Worm (Caenorhabditis elegans): ENCODE data around the gene F36D4.1.

ce11 chrV:9376417-9376816, 40.3 kb upstream of the F36D4.1 start, which contains the start of gene E02C12.19:
- TF ChIP-seq him-1 (tag; optimal IDR thresholded peaks at IDR 0.05) (no peak), dao-5 (tag; optimal IDR thresholded peaks at IDR 0.05) (no peak)
